ENCODE assay signal across 2 fruit fly cellular contexts in genomic region chr2L:15760666-15761065, dm6.
A peak's percentile ranks its signal among the peaks of the same experiment; 100 is the strongest.
TF ChIP-seq lines count a peak whose summit lies in the region.

No protein-coding gene starts in this region.

- TF ChIP-seq CTCF in whole organism, embryonic (GFP tag; optimal IDR thresholded peaks at IDR 0.05; lab: Kevin White, UChicago) = no peak

TF ChIP-seq in whole organism, embryonic, 481 proteins besides CTCF, POLR2A, EP300 and RAD21:
- TF ChIP-seq wek (GFP tag; optimal IDR thresholded peaks at IDR 0.05; lab: Kevin White, UChicago) (no peak), kay (GFP tag; optimal IDR thresholded peaks at IDR 0.05; lab: Kevin White, UChicago) (no peak), Hsf (GFP tag; optimal IDR thresholded peaks at IDR 0.05; lab: Kevin White, UChicago) (no peak), ci (GFP tag; IDR thresholded peaks at IDR 0.05; lab: Robert Waterston, UW) (no peak), nau (GFP tag; optimal IDR thresholded peaks at IDR 0.05; lab: Kevin White, UChicago) (no peak), vvl (GFP tag; IDR thresholded peaks at IDR 0.05; lab: Robert Waterston, UW) (peak; percentile 44), CG11723 (GFP tag; optimal IDR thresholded peaks at IDR 0.05; lab: Kevin White, UChicago) (no peak), CG2199 (GFP tag; IDR thresholded peaks at IDR 0.05; lab: Robert Waterston, UW) (peak; percentile 54; the same call in 1 of the 3 replicates), chinmo (GFP tag; IDR thresholded peaks at IDR 0.05; lab: Robert Waterston, UW; ENCODE audit: partially characterized antibody) (peak; percentile 73; the same call in 1 of the 4 replicates), CG2120 (GFP tag; optimal IDR thresholded peaks at IDR 0.05; lab: Kevin White, UChicago) (peak; percentile 5), Gug (GFP tag; IDR thresholded peaks at IDR 0.05; lab: Robert Waterston, UW) (no peak), CG9437 (GFP tag; optimal IDR thresholded peaks at IDR 0.05; lab: Kevin White, UChicago) (peak; percentile 80), cg (GFP tag; optimal IDR thresholded peaks at IDR 0.05; lab: Kevin White, UChicago) (no peak), CG12659 (GFP tag; optimal IDR thresholded peaks at IDR 0.05; lab: Kevin White, UChicago) (no peak), z (GFP tag; IDR thresholded peaks at IDR 0.05; lab: Robert Waterston, UW) (peak; percentile 82), gfzf (GFP tag; optimal IDR thresholded peaks at IDR 0.05; lab: Kevin White, UChicago) (peak; percentile 29), prd (optimal IDR thresholded peaks at IDR 0.05; lab: Kevin White, UChicago) (no peak), prd (GFP tag; IDR thresholded peaks at IDR 0.05; lab: Robert Waterston, UW) (0 out of 3 replicates have a peak, but pooled peaks have one; percentile 12), da (GFP tag; optimal IDR thresholded peaks at IDR 0.05; lab: Kevin White, UChicago) (no peak), Atf3 (GFP tag; optimal IDR thresholded peaks at IDR 0.05; lab: Kevin White, UChicago) (no peak), CG13287 (GFP tag; IDR thresholded peaks at IDR 0.05; lab: Robert Waterston, UW; ENCODE audit: partially characterized antibody) (peak; percentile 25; the same call in 1 of the 2 replicates), Pdp1 (GFP tag; optimal IDR thresholded peaks at IDR 0.05; lab: Kevin White, UChicago) (peak in 1 of 2 experiments; percentile 89), jigr1 (GFP tag; IDR thresholded peaks at IDR 0.05; lab: Robert Waterston, UW) (no peak), kni (GFP tag; optimal IDR thresholded peaks at IDR 0.05; lab: Kevin White, UChicago) (peak; percentile 21), otp (GFP tag; IDR thresholded peaks at IDR 0.05; lab: Robert Waterston, UW) (no peak), MBD-R2 (GFP tag; IDR thresholded peaks at IDR 0.05; lab: Robert Waterston, UW) (no peak), insv (GFP tag; optimal IDR thresholded peaks at IDR 0.05; lab: Kevin White, UChicago) (no peak), disco-r (GFP tag; optimal IDR thresholded peaks at IDR 0.05; lab: Kevin White, UChicago) (no peak), Hr78 (GFP tag; optimal IDR thresholded peaks at IDR 0.05; lab: Kevin White, UChicago) (peak in 1 of 2 experiments; percentile 73), stwl (tag; optimal IDR thresholded peaks at IDR 0.05; lab: Kevin White, UChicago) (peak; percentile 65), mirr (GFP tag; optimal IDR thresholded peaks at IDR 0.05; lab: Kevin White, UChicago) (no peak), CG12769 (tag; optimal IDR thresholded peaks at IDR 0.05; lab: Kevin White, UChicago) (peak; percentile 2), CG10267 (tag; optimal IDR thresholded peaks at IDR 0.05; lab: Kevin White, UChicago) (peak; percentile 7), pros (GFP tag; optimal IDR thresholded peaks at IDR 0.05; lab: Kevin White, UChicago) (no peak), row (GFP tag; IDR thresholded peaks at IDR 0.05; lab: Robert Waterston, UW) (peak; percentile 27; the same call in 1 of the 3 replicates), sd (tag; optimal IDR thresholded peaks at IDR 0.05; lab: Kevin White, UChicago) (peak; percentile 7), CG15269 (tag; optimal IDR thresholded peaks at IDR 0.05; lab: Kevin White, UChicago) (peak; percentile 29)

TF ChIP-seq in whole organism, prepupa, 60 proteins besides CTCF, POLR2A, EP300 and RAD21:
- no peak for TF ChIP-seq CG6276 (GFP tag; optimal IDR thresholded peaks at IDR 0.05; lab: Kevin White, UChicago)
- TF ChIP-seq Eip75B (GFP tag; optimal IDR thresholded peaks at IDR 0.05; lab: Kevin White, UChicago) = no peak
- TF ChIP-seq Lpt (GFP tag; optimal IDR thresholded peaks at IDR 0.05; lab: Kevin White, UChicago) = no peak
- no peak for TF ChIP-seq CG6792 (GFP tag; optimal IDR thresholded peaks at IDR 0.05; lab: Kevin White, UChicago)
- no peak for TF ChIP-seq lz (GFP tag; optimal IDR thresholded peaks at IDR 0.05; lab: Kevin White, UChicago)
- no peak for TF ChIP-seq CG3032 (tag; optimal IDR thresholded peaks at IDR 0.05; lab: Kevin White, UChicago)
- TF ChIP-seq fd85E (GFP tag; optimal IDR thresholded peaks at IDR 0.05; lab: Kevin White, UChicago) = no peak
- peak; percentile 39; the same call in 2 of the 3 replicates for TF ChIP-seq eg (GFP tag; IDR thresholded peaks at IDR 0.05; lab: Robert Waterston, UW)
- no peak for TF ChIP-seq CG31627 (GFP tag; optimal IDR thresholded peaks at IDR 0.05; lab: Kevin White, UChicago)
- TF ChIP-seq CG3919 (GFP tag; optimal IDR thresholded peaks at IDR 0.05; lab: Kevin White, UChicago) = no peak
- no peak for TF ChIP-seq CG10631 (GFP tag; optimal IDR thresholded peaks at IDR 0.05; lab: Kevin White, UChicago)
- no peak for TF ChIP-seq CG11902 (GFP tag; optimal IDR thresholded peaks at IDR 0.05; lab: Kevin White, UChicago)
- TF ChIP-seq CG6808 (GFP tag; optimal IDR thresholded peaks at IDR 0.05; lab: Kevin White, UChicago) = no peak
- 0 out of 2 replicates have a peak, but pooled peaks have one; percentile 20 for TF ChIP-seq CG15336 (GFP tag; IDR thresholded peaks at IDR 0.05; lab: Robert Waterston, UW)
